Worm (Caenorhabditis elegans): ENCODE data around the gene lgc-13.

DNA sequence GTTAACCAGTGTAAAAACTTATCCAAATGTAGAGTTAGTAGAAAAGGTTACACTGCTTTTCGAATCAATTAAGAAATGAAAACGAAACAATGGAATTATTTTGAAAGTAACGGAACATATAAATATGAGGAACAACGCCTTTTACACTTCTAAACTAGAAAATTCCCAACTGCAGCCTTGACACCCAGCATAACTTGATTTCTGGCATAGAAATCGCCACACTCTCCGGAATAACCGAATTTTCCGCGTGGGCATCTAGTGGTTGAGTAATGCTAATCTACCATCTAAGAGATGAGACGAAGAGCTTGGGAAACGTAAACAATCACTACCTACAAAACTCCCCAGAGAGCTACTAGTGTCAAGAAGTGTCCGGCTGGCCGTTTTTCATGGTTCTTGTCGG is 27.7 kb upstream of the lgc-13 start:
- TF ChIP-seq mbf-1 (tag; optimal IDR thresholded peaks at IDR 0.05) (no peak), unc-62 (GFP tag; optimal IDR thresholded peaks at IDR 0.05) (no peak), ztf-4 (tag; optimal IDR thresholded peaks at IDR 0.05) (no peak), fos-1 (tag; optimal IDR thresholded peaks at IDR 0.05) (no peak), peb-1 (tag; optimal IDR thresholded peaks at IDR 0.05) (no peak), nhr-10 (tag; optimal IDR thresholded peaks at IDR 0.05) (no peak), egl-27 (tag; optimal IDR thresholded peaks at IDR 0.05) (no peak), nhr-25 (tag; optimal IDR thresholded peaks at IDR 0.05) (no peak)
